Worm (Caenorhabditis elegans) whole organism, mixed stage, embryonic: ENCODE results near the gene T15B7.14.

Experiments
- blmp-1 ChIP-seq: fragments of 150-350 bp; optimal IDR thresholded peaks from 2 replicates; lab custom pipeline; 2014; ENCODE audit warnings: missing biosample characterization, missing genetic modification characterization
- ces-1 ChIP-seq: fragments of 150-350 bp; optimal IDR thresholded peaks from 2 replicates; lab custom pipeline; 2014; ENCODE audit warnings: missing biosample characterization, missing genetic modification reagents, missing genetic modification characterization
- lin-13 ChIP-seq: fragments of 150-350 bp; optimal IDR thresholded peaks from 2 replicates; lab custom pipeline; 2014; ENCODE audit warnings: missing biosample characterization, missing genetic modification characterization
- lsy-2 ChIP-seq: fragments of 150-350 bp; optimal IDR thresholded peaks from 2 replicates; lab custom pipeline; 2014; ENCODE audit warnings: missing biosample characterization, missing genetic modification characterization
- nhr-28 ChIP-seq: fragments of 150-350 bp; optimal IDR thresholded peaks from 2 replicates; lab custom pipeline; 2014; ENCODE audit warnings: missing biosample characterization, missing genetic modification characterization
- sem-2 ChIP-seq: fragments of 200-800 bp; sonication (Bioruptor generic); optimal IDR thresholded peaks from 2 replicates; lab custom pipeline; 2018; ENCODE audit warnings: mild to moderate bottlenecking, missing genetic modification characterization, missing compliant biosample characterization
- snpc-4 ChIP-seq: fragments of 150-350 bp; optimal IDR thresholded peaks from 2 replicates; lab custom pipeline; 2014; ENCODE audit warnings: missing biosample characterization, missing genetic modification characterization
- sptf-1 ChIP-seq: sonication (generic microtip); optimal IDR thresholded peaks from 2 replicates; lab custom pipeline; 2017; ENCODE audit warnings: mild to moderate bottlenecking, missing genetic modification characterization, moderate library complexity, missing compliant biosample characterization
- ztf-11 ChIP-seq: fragments of 150-350 bp; optimal IDR thresholded peaks from 2 replicates; lab custom pipeline; 2014; ENCODE audit warnings: missing biosample characterization, missing genetic modification characterization

DNA sequence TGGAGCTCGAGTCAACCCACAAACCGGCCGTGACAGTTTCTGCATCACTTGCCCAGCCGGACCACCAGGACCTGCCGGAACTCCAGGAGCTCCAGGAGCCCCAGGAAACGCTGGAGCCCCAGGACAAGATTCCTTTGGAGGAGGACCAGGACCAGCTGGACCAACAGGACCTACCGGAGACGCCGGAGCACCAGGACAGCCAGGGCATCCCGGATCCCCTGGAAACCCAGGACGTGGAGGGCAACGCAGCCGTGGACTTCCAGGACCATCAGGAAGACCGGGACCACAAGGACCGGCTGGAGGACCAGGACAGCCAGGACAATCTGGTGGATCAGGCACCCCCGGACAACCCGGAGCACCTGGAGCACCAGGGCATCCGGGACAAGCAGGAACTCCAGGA lies 5.1 kb downstream of the T15B7.14 start:
- TF ChIP-seq nhr-28 (tag; lab: Kevin White, UChicago), result no peak
- TF ChIP-seq snpc-4, result no peak
- no peak for TF ChIP-seq blmp-1
- TF ChIP-seq lin-13 (tag; lab: Kevin White, UChicago), result no peak
- no peak for TF ChIP-seq sptf-1 (tag; lab: Kevin White, UChicago)
- no peak for TF ChIP-seq ztf-11
- no peak for TF ChIP-seq ces-1 (GFP tag; lab: Kevin White, UChicago)
- TF ChIP-seq lsy-2 (tag; lab: Kevin White, UChicago), result no peak
- no peak for TF ChIP-seq sem-2
